Fruit fly (Drosophila melanogaster): ENCODE measurements around the gene Hibch.
A peak's percentile ranks its signal among the peaks of the same experiment; 100 is the strongest.

The Hibch gene

dm6 chr3R:15342926-15343685, 13.9 kb upstream of the Hibch start, which contains the start of gene Nagk (continued):
- peak; percentile 39 for TF ChIP-seq shn (GFP tag; optimal IDR thresholded peaks at IDR 0.05)
- no peak for TF ChIP-seq CG14860 (GFP tag; IDR thresholded peaks at IDR 0.05; ENCODE audit: partially characterized antibody)
- no peak for TF ChIP-seq schlank (tag; optimal IDR thresholded peaks at IDR 0.05)
- no peak for TF ChIP-seq Hey (tag; optimal IDR thresholded peaks at IDR 0.05)
- peak; percentile 41 for TF ChIP-seq CG8388 (GFP tag; optimal IDR thresholded peaks at IDR 0.05)
- TF ChIP-seq sisA (GFP tag; IDR thresholded peaks at IDR 0.05) = 0 out of 2 replicates have a peak, but pooled peaks have one; percentile 30
- peak; percentile 31 for TF ChIP-seq mirr (GFP tag; optimal IDR thresholded peaks at IDR 0.05)
- TF ChIP-seq CG11504 (tag; optimal IDR thresholded peaks at IDR 0.05) = peak; percentile 76
- TF ChIP-seq CG8478 (optimal IDR thresholded peaks at IDR 0.05) = no peak
- peak; percentile 56 for TF ChIP-seq Six4 (GFP tag; optimal IDR thresholded peaks at IDR 0.05)
- TF ChIP-seq prd (optimal IDR thresholded peaks at IDR 0.05) = no peak
- TF ChIP-seq prd (GFP tag; IDR thresholded peaks at IDR 0.05) = peak; percentile 40
- TF ChIP-seq fd3F (GFP tag; optimal IDR thresholded peaks at IDR 0.05) = peak; percentile 22
- peak; percentile 34 for TF ChIP-seq pzg (GFP tag; optimal IDR thresholded peaks at IDR 0.05)
- peak; percentile 64 for TF ChIP-seq sug (tag; optimal IDR thresholded peaks at IDR 0.05)
- peak; percentile 18 for TF ChIP-seq CG5180 (GFP tag; optimal IDR thresholded peaks at IDR 0.05)
- TF ChIP-seq so (GFP tag; IDR thresholded peaks at IDR 0.05) = no peak
- TF ChIP-seq dysf (GFP tag; IDR thresholded peaks at IDR 0.05) = peak; percentile 34; the same call in 2 of the 3 replicates
- peak; percentile 11 for TF ChIP-seq unpg (GFP tag; optimal IDR thresholded peaks at IDR 0.05)
- TF ChIP-seq D (optimal IDR thresholded peaks at IDR 0.05) = no peak
- TF ChIP-seq D (GFP tag; optimal IDR thresholded peaks at IDR 0.05) = peak; percentile 62
- peak; percentile 37 for TF ChIP-seq CG1792 (GFP tag; optimal IDR thresholded peaks at IDR 0.05)
- TF ChIP-seq zen2 (GFP tag; IDR thresholded peaks at IDR 0.05; ENCODE audit: partially characterized antibody) = no peak
- 0 out of 2 replicates have a peak, but pooled peaks have one; percentile 25 for TF ChIP-seq Xrp1 (GFP tag; IDR thresholded peaks at IDR 0.05)
- peak; percentile 87 for TF ChIP-seq E2f2 (GFP tag; IDR thresholded peaks at IDR 0.05)
- TF ChIP-seq CG17361 (GFP tag; IDR thresholded peaks at IDR 0.05) = peak; percentile 88
- peak; percentile 25 for TF ChIP-seq CG9609 (GFP tag; optimal IDR thresholded peaks at IDR 0.05)
- peak; percentile 71 for TF ChIP-seq slbo (GFP tag; IDR thresholded peaks at IDR 0.05)
- TF ChIP-seq CG32772 (GFP tag; IDR thresholded peaks at IDR 0.05) = no peak
- peak; percentile 46 for TF ChIP-seq slp2 (GFP tag; optimal IDR thresholded peaks at IDR 0.05)
- peak; percentile 39 for TF ChIP-seq salm (tag; optimal IDR thresholded peaks at IDR 0.05)
- TF ChIP-seq nerfin-1 (tag; optimal IDR thresholded peaks at IDR 0.05) = peak; percentile 28
- TF ChIP-seq CG15479 (GFP tag; optimal IDR thresholded peaks at IDR 0.05) = no peak
- TF ChIP-seq gcm2 (GFP tag; optimal IDR thresholded peaks at IDR 0.05) = peak; percentile 57
- TF ChIP-seq Fer3 (tag; optimal IDR thresholded peaks at IDR 0.05) = no peak
- TF ChIP-seq H15 (GFP tag; IDR thresholded peaks at IDR 0.05) = peak; percentile 5; the same call in 1 of the 3 replicates
- peak; percentile 56 for TF ChIP-seq cwo (GFP tag; optimal IDR thresholded peaks at IDR 0.05)
- TF ChIP-seq D19B (GFP tag; optimal IDR thresholded peaks at IDR 0.05) = peak; percentile 96

dm6 chr3R:15345198-15346017, 11.6 kb upstream of the Hibch start:
- TF ChIP-seq phol (tag; optimal IDR thresholded peaks at IDR 0.05) (no peak), CG15479 (GFP tag; optimal IDR thresholded peaks at IDR 0.05) (peak; percentile 80), sug (tag; optimal IDR thresholded peaks at IDR 0.05) (peak; percentile 22), Xbp1 (GFP tag; optimal IDR thresholded peaks at IDR 0.05) (peak; percentile 51), BEAF-32 (GFP tag; optimal IDR thresholded peaks at IDR 0.05) (no peak), jigr1 (GFP tag; IDR thresholded peaks at IDR 0.05) (no peak), CG6813 (GFP tag; optimal IDR thresholded peaks at IDR 0.05) (no peak), disco-r (GFP tag; optimal IDR thresholded peaks at IDR 0.05) (no peak), E2f1 (GFP tag; IDR thresholded peaks at IDR 0.05) (no peak), Pdp1 (GFP tag; optimal IDR thresholded peaks at IDR 0.05) (peak in 1 of 2 experiments; percentile 52), CG11696 (GFP tag; IDR thresholded peaks at IDR 0.05) (peak; percentile 62; the same call in 1 of the 2 replicates), run (tag; optimal IDR thresholded peaks at IDR 0.05) (no peak), CG17829 (tag; optimal IDR thresholded peaks at IDR 0.05) (no peak)
